Fruit fly (Drosophila melanogaster): Measurements from ENCODE around the gene CG46434.
A peak's percentile ranks its signal among the peaks of the same experiment; 100 is the strongest.

CG46434 gene

DNA sequence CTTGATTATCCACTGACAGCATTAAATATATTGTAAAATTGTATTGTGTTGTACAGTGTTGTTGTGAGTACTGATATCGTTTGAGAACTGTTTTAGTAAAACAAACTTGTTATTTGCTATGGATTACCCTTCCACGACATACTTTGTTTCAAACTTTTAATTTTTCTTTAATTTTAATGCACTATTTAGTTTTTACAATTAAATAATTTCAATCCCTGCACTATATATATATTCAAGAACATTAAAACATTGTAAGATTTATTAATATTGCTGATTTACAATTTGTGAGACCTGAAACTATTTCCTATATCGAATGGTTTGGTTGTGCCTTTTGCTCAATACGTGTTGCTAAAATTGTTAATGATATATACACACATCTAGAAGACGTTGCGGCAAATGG lies at the start of gene CG46434, which contains the start of gene Dred:
Gene CG46434, minus strand, starts transcription at position 101 of the 400 bp plus-strand sequence.
Gene Dred, minus strand, starts transcription at position 101 of the 400 bp plus-strand sequence.
- TF ChIP-seq CG12768 (GFP tag; optimal IDR thresholded peaks at IDR 0.05) (no peak), bab1 (GFP tag; optimal IDR thresholded peaks at IDR 0.05) (no peak), ovo (GFP tag; optimal IDR thresholded peaks at IDR 0.05) (no peak), kay (GFP tag; ENCODE audit: borderline replicate concordance) (no peak), CG1620 (GFP tag; optimal IDR thresholded peaks at IDR 0.05) (no peak), cnc (optimal IDR thresholded peaks at IDR 0.05) (no peak), toe (GFP tag; optimal IDR thresholded peaks at IDR 0.05) (no peak), Crg-1 (GFP tag; optimal IDR thresholded peaks at IDR 0.05) (no peak), Mnt (GFP tag; optimal IDR thresholded peaks at IDR 0.05) (no peak), CG5204 (GFP tag; optimal IDR thresholded peaks at IDR 0.05) (no peak), Clk (GFP tag; optimal IDR thresholded peaks at IDR 0.05) (no peak), pad (GFP tag; optimal IDR thresholded peaks at IDR 0.05) (no peak), cic (GFP tag; optimal IDR thresholded peaks at IDR 0.05) (no peak), CG7045 (GFP tag; optimal IDR thresholded peaks at IDR 0.05) (no peak), Hr96 (GFP tag; optimal IDR thresholded peaks at IDR 0.05) (no peak), tj (GFP tag; optimal IDR thresholded peaks at IDR 0.05) (no peak), CG33017 (tag; optimal IDR thresholded peaks at IDR 0.05) (no peak), CG14711 (tag; optimal IDR thresholded peaks at IDR 0.05) (no peak), CG7101 (tag; optimal IDR thresholded peaks at IDR 0.05) (no peak), CG11617 (GFP tag; optimal IDR thresholded peaks at IDR 0.05) (no peak)

DNA sequence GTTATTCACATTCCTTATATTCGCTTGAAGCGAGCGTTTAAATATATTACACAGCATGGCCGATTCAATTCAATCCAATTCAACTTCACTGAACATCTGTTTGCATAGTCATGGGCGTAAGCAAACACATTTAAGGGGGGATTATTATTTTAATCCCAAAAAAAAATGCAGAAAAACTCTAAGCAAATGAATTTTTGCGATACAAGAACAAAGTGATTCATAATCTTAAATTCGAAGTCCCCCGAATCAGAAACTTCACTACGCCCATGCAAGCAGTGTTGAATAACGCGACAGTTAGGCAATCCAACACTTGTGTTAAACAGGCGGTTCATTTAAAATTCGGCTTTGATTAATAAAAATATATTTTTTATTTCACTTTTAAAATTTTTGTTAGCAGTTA lies 46.4 kb upstream of the CG46434 start, which contains the start of gene CG14100:
Gene CG14100, minus strand, starts transcription at position 103 of the 400 bp plus-strand sequence.
- TF ChIP-seq toe (GFP tag; optimal IDR thresholded peaks at IDR 0.05): peak; percentile 100
- peak; percentile 98 for TF ChIP-seq tj (GFP tag; optimal IDR thresholded peaks at IDR 0.05)
- peak; percentile 100 for TF ChIP-seq CG1620 (GFP tag; optimal IDR thresholded peaks at IDR 0.05)
- TF ChIP-seq CG7045 (GFP tag; optimal IDR thresholded peaks at IDR 0.05): peak; percentile 100
- TF ChIP-seq CG7101 (tag; optimal IDR thresholded peaks at IDR 0.05): peak; percentile 100
- peak; percentile 98 for TF ChIP-seq pad (GFP tag; optimal IDR thresholded peaks at IDR 0.05)
- peak; percentile 100 for TF ChIP-seq Hr96 (GFP tag; optimal IDR thresholded peaks at IDR 0.05)
- TF ChIP-seq CG33017 (tag; optimal IDR thresholded peaks at IDR 0.05): peak; percentile 100
- TF ChIP-seq kay (GFP tag; ENCODE audit: borderline replicate concordance): peak; percentile 100
- peak; percentile 100 for TF ChIP-seq Mnt (GFP tag; optimal IDR thresholded peaks at IDR 0.05)
- TF ChIP-seq CG12768 (GFP tag; optimal IDR thresholded peaks at IDR 0.05): peak; percentile 100
- TF ChIP-seq cic (GFP tag; optimal IDR thresholded peaks at IDR 0.05): peak; percentile 98
- peak; percentile 100 for TF ChIP-seq Crg-1 (GFP tag; optimal IDR thresholded peaks at IDR 0.05)
- TF ChIP-seq cnc (optimal IDR thresholded peaks at IDR 0.05): no peak
- peak; percentile 100 for TF ChIP-seq ovo (GFP tag; optimal IDR thresholded peaks at IDR 0.05)
- peak; percentile 100 for TF ChIP-seq bab1 (GFP tag; optimal IDR thresholded peaks at IDR 0.05)
- peak; percentile 100 for TF ChIP-seq CG5204 (GFP tag; optimal IDR thresholded peaks at IDR 0.05)
- TF ChIP-seq CG14711 (tag; optimal IDR thresholded peaks at IDR 0.05): peak; percentile 100
- peak; percentile 100 for TF ChIP-seq Clk (GFP tag; optimal IDR thresholded peaks at IDR 0.05)
- TF ChIP-seq CG11617 (GFP tag; optimal IDR thresholded peaks at IDR 0.05): peak; percentile 100

dm6 chr3L:19585979-19586378 lies 42.0 kb upstream of the CG46434 start, which contains the start of the genes CG9231 and CG9330:
Gene CG9231, minus strand, starts transcription at chr3L:19586003.
Gene CG9330, plus strand, starts transcription at chr3L:19586253.
- TF ChIP-seq ovo (GFP tag; optimal IDR thresholded peaks at IDR 0.05) (no peak), Mnt (GFP tag; optimal IDR thresholded peaks at IDR 0.05) (peak; percentile 45), toe (GFP tag; optimal IDR thresholded peaks at IDR 0.05) (peak; percentile 10), Hr96 (GFP tag; optimal IDR thresholded peaks at IDR 0.05) (no peak), Crg-1 (GFP tag; optimal IDR thresholded peaks at IDR 0.05) (no peak), CG33017 (tag; optimal IDR thresholded peaks at IDR 0.05) (peak; percentile 46), CG12768 (GFP tag; optimal IDR thresholded peaks at IDR 0.05) (no peak), CG11617 (GFP tag; optimal IDR thresholded peaks at IDR 0.05) (peak; percentile 15), bab1 (GFP tag; optimal IDR thresholded peaks at IDR 0.05) (peak; percentile 72), CG7101 (tag; optimal IDR thresholded peaks at IDR 0.05) (peak; percentile 33), CG1620 (GFP tag; optimal IDR thresholded peaks at IDR 0.05) (peak; percentile 14), tj (GFP tag; optimal IDR thresholded peaks at IDR 0.05) (peak; percentile 28), kay (GFP tag; ENCODE audit: borderline replicate concordance) (no peak), CG5204 (GFP tag; optimal IDR thresholded peaks at IDR 0.05) (peak; percentile 38)

DNA sequence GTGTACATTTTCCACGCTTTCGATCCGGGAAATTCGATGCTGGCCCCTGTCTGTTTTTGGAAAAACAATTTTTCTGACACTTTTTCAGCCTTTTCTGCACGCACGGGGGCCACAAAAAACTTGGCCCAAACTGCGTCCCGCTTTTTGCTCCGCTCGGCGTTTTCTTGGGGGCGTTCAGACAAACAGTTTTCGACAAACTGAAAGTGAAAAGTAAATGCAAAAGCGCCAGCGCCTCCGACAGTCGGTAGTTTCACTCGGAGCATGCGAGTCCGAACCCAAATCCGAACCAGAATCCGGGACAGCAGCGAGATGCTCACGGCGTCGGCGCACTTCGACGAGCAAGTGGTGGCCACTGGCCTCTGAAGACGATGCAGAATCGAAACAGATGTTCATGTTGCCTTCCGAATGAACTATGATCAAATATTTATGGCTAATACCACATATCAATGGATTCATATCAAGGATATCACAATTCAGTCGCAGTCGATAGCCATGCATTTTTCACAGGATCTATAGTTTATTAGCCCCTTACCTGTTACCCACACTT lies 40.4 kb upstream of the CG46434 start, which contains the start of gene Shal:
Gene Shal, minus strand, starts transcription at position 200 of the 547 bp plus-strand sequence.
- TF ChIP-seq CG7101 (tag; optimal IDR thresholded peaks at IDR 0.05): no peak
- TF ChIP-seq CG33017 (tag; optimal IDR thresholded peaks at IDR 0.05): no peak
- no peak for TF ChIP-seq pad (GFP tag; optimal IDR thresholded peaks at IDR 0.05)
- no peak for TF ChIP-seq ovo (GFP tag; optimal IDR thresholded peaks at IDR 0.05)

DNA sequence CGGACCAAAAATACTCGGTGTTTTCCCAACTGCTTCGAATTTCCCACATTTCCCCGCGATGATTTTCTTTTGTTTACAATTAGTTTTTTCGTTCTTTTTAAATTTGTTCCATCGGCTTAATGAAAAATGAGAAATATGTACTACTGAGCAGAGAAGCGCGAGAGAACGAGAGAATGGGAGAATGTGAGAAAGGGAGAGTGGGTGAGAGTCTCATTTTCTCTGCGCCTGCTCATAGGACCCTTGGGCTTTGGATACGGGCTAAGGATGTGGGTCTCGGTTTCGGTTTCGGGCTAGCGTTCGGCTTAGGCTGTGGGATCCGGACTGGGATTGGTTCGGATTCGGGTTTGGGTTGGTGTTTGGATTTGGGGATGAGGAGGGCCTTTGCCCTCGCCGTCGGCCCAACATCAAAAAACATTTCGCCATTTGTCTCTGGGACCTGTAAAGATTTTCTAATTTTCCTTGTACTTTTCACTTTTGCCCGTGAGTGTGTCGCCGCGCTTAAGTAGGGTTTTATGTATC lies 36.8 kb upstream of the CG46434 start:
- TF ChIP-seq CG33017 (tag; optimal IDR thresholded peaks at IDR 0.05) (no peak), cic (GFP tag; optimal IDR thresholded peaks at IDR 0.05) (no peak), bab1 (GFP tag; optimal IDR thresholded peaks at IDR 0.05) (no peak), CG7101 (tag; optimal IDR thresholded peaks at IDR 0.05) (no peak), tj (GFP tag; optimal IDR thresholded peaks at IDR 0.05) (no peak)

- TF ChIP-seq Clk (GFP tag; optimal IDR thresholded peaks at IDR 0.05) (no peak), cnc (optimal IDR thresholded peaks at IDR 0.05) (no peak), CG11617 (GFP tag; optimal IDR thresholded peaks at IDR 0.05) (no peak), kay (GFP tag; ENCODE audit: borderline replicate concordance) (no peak), Crg-1 (GFP tag; optimal IDR thresholded peaks at IDR 0.05) (no peak), cic (GFP tag; optimal IDR thresholded peaks at IDR 0.05) (no peak), toe (GFP tag; optimal IDR thresholded peaks at IDR 0.05) (no peak), CG5204 (GFP tag; optimal IDR thresholded peaks at IDR 0.05) (no peak), bab1 (GFP tag; optimal IDR thresholded peaks at IDR 0.05) (no peak), tj (GFP tag; optimal IDR thresholded peaks at IDR 0.05) (no peak), pad (GFP tag; optimal IDR thresholded peaks at IDR 0.05) (no peak), Hr96 (GFP tag; optimal IDR thresholded peaks at IDR 0.05) (no peak)
These were observed 35.3 kb upstream of the CG46434 start for dm6 chr3L:19579346-19579745.
